Worm (Caenorhabditis elegans): Measurements from ENCODE around the gene pct-1.

- no peak for TF ChIP-seq ama-1 (optimal IDR thresholded peaks at IDR 0.05)
- no peak for TF ChIP-seq nhr-25 (tag; optimal IDR thresholded peaks at IDR 0.05)
- TF ChIP-seq fos-1 (tag; optimal IDR thresholded peaks at IDR 0.05) = no peak
- no peak for TF ChIP-seq egl-27 (tag; optimal IDR thresholded peaks at IDR 0.05)
- TF ChIP-seq ceh-82 (tag; optimal IDR thresholded peaks at IDR 0.05) = no peak
- TF ChIP-seq nhr-237 (tag; optimal IDR thresholded peaks at IDR 0.05) = no peak
- TF ChIP-seq ceh-28 (tag; optimal IDR thresholded peaks at IDR 0.05) = no peak
- no peak for TF ChIP-seq nhr-12 (tag; optimal IDR thresholded peaks at IDR 0.05)
- no peak for TF ChIP-seq daf-12 (tag; optimal IDR thresholded peaks at IDR 0.05)
- TF ChIP-seq unc-62 (GFP tag; optimal IDR thresholded peaks at IDR 0.05) = no peak
- TF ChIP-seq elt-2 (tag; optimal IDR thresholded peaks at IDR 0.05) = peak; percentile 52
- TF ChIP-seq mml-1 (tag; optimal IDR thresholded peaks at IDR 0.05) = no peak
These were observed 46.8 kb downstream of the pct-1 start for ce11 chrIV:8223055-8223454.

Data from whole organism, L3 larva.